Fruit fly (Drosophila melanogaster) whole organism, prepupa: ENCODE results near the gene dy.
A peak's percentile ranks its signal among the peaks of the same experiment; 100 is the strongest.

Source experiments
- Blimp-1 ChIP-seq: fragments of 200-800 bp; sonication (Bioruptor generic); optimal IDR thresholded peaks from 3 replicates; lab custom pipeline; 2017; ENCODE audit warnings: missing biosample characterization, missing genetic modification characterization, mild to moderate bottlenecking, moderate library complexity, missing genetic modification reagents
- CG10631 ChIP-seq: fragments of 200-800 bp; sonication (Bioruptor generic); optimal IDR thresholded peaks from 2 replicates; lab custom pipeline; 2016; ENCODE audit warnings: missing biosample characterization, missing genetic modification characterization
- CG10669 ChIP-seq: fragments of 200-800 bp; sonication (Bioruptor generic); optimal IDR thresholded peaks from 3 replicates; lab custom pipeline; 2018; ENCODE audit warnings: missing biosample characterization, mild to moderate bottlenecking, missing genetic modification characterization, moderate library complexity
- CG11762 ChIP-seq: fragments of 200-800 bp; sonication (Bioruptor generic); optimal IDR thresholded peaks from 3 replicates; lab custom pipeline; 2016; ENCODE audit warnings: missing biosample characterization, missing genetic modification characterization; ENCODE audit not compliant: insufficient read depth
- CG16779 ChIP-seq: fragments of 200-800 bp; sonication (Bioruptor generic); optimal IDR thresholded peaks from 3 replicates; lab custom pipeline; 2017; ENCODE audit warnings: missing biosample characterization, mild to moderate bottlenecking, missing genetic modification characterization
- CG32006 ChIP-seq: fragments of 200-800 bp; sonication (Bioruptor generic); optimal IDR thresholded peaks from 3 replicates; lab custom pipeline; 2017; ENCODE audit warnings: missing biosample characterization, mild to moderate bottlenecking, missing genetic modification characterization
- CG34406 ChIP-seq: fragments of 200-800 bp; sonication (Bioruptor generic); optimal IDR thresholded peaks from 3 replicates; lab custom pipeline; 2016; ENCODE audit warnings: missing biosample characterization, missing genetic modification characterization
- CG3919 ChIP-seq: fragments of 200-800 bp; sonication (Bioruptor generic); optimal IDR thresholded peaks from 3 replicates; lab custom pipeline; 2016; ENCODE audit warnings: missing biosample characterization, missing genetic modification characterization
- CG4318 ChIP-seq: fragments of 200-800 bp; sonication (Bioruptor generic); optimal IDR thresholded peaks from 3 replicates; lab custom pipeline; 2017; ENCODE audit warnings: missing biosample characterization, mild to moderate bottlenecking, missing genetic modification characterization
- CG6163 ChIP-seq: fragments of 200-800 bp; sonication (Bioruptor generic); IDR thresholded peaks from 3 replicates; pipeline ENCODE4 v1.3.6; 2022; ENCODE audit warnings: missing biosample characterization, missing genetic modification characterization
- CG6276 ChIP-seq: fragments of 200-800 bp; sonication (Bioruptor generic); optimal IDR thresholded peaks from 2 replicates; lab custom pipeline; 2017; ENCODE audit warnings: missing biosample characterization, mild to moderate bottlenecking, missing genetic modification characterization
- CG6808 ChIP-seq: fragments of 200-800 bp; sonication (Bioruptor generic); optimal IDR thresholded peaks from 3 replicates; lab custom pipeline; 2017; ENCODE audit warnings: missing biosample characterization, missing genetic modification characterization, mild to moderate bottlenecking, moderate library complexity, missing genetic modification reagents
- CG7368 ChIP-seq: fragments of 200-800 bp; sonication (Bioruptor generic); optimal IDR thresholded peaks from 3 replicates; lab custom pipeline; 2016; ENCODE audit warnings: missing biosample characterization, missing genetic modification characterization
- CG8119 ChIP-seq: fragments of 200-800 bp; sonication (Bioruptor generic); IDR thresholded peaks from 3 replicates; pipeline ENCODE4 v1.3.6; 2022; ENCODE audit warnings: missing biosample characterization, missing genetic modification characterization
- CG8632 ChIP-seq: fragments of 200-800 bp; sonication (Bioruptor generic); optimal IDR thresholded peaks from 3 replicates; lab custom pipeline; 2016; ENCODE audit warnings: missing biosample characterization, missing genetic modification characterization
- Eip78C ChIP-seq: fragments of 200-800 bp; sonication (Bioruptor generic); peaks from one replicate; lab custom pipeline; 2016; ENCODE audit warnings: missing biosample characterization, missing genetic modification characterization
- Eip93F ChIP-seq: fragments of 200-800 bp; sonication (Bioruptor generic); optimal IDR thresholded peaks from 2 replicates; lab custom pipeline; 2016; ENCODE audit warnings: missing biosample characterization, mild to moderate bottlenecking, missing genetic modification characterization
- Ets21C ChIP-seq: fragments of 200-800 bp; sonication (Bioruptor generic); optimal IDR thresholded peaks from 3 replicates; lab custom pipeline; 2016; ENCODE audit warnings: missing biosample characterization, missing genetic modification characterization
- Ets96B ChIP-seq: fragments of 200-800 bp; optimal IDR thresholded peaks from 2 replicates; lab custom pipeline; 2019; ENCODE audit warnings: missing biosample characterization, mild to moderate bottlenecking, missing genetic modification characterization, moderate library complexity
- Hr38 ChIP-seq: sonication (Bioruptor generic); optimal IDR thresholded peaks from 2 replicates; lab custom pipeline; 2016; ENCODE audit warnings: missing biosample characterization, missing genetic modification characterization
- Hr39 ChIP-seq: fragments of 200-800 bp; sonication (Bioruptor generic); optimal IDR thresholded peaks from 2 replicates; lab custom pipeline; 2016; ENCODE audit warnings: missing biosample characterization, missing genetic modification characterization
- Hr4 ChIP-seq: fragments of 200-800 bp; sonication (Bioruptor generic); optimal IDR thresholded peaks from 3 replicates; lab custom pipeline; 2016; ENCODE audit warnings: missing biosample characterization, missing genetic modification characterization
- Met ChIP-seq: fragments of 200-800 bp; sonication (Bioruptor generic); optimal IDR thresholded peaks from 3 replicates; lab custom pipeline; 2016; ENCODE audit warnings: missing biosample characterization, missing genetic modification characterization
- OdsH ChIP-seq: fragments of 200-800 bp; sonication (Bioruptor generic); optimal IDR thresholded peaks from 3 replicates; lab custom pipeline; 2016; ENCODE audit warnings: missing biosample characterization, missing genetic modification characterization
- Smox ChIP-seq: fragments of 200-800 bp; sonication (Bioruptor generic); optimal IDR thresholded peaks from 3 replicates; lab custom pipeline; 2016; ENCODE audit warnings: missing biosample characterization, missing genetic modification characterization
- Sox14 ChIP-seq: fragments of 200-800 bp; sonication (Bioruptor generic); optimal IDR thresholded peaks from 3 replicates; lab custom pipeline; 2016; ENCODE audit warnings: missing biosample characterization, missing genetic modification characterization
- achi ChIP-seq: fragments of 200-800 bp; sonication (Bioruptor generic); optimal IDR thresholded peaks from 3 replicates; lab custom pipeline; 2016; ENCODE audit warnings: missing biosample characterization, missing genetic modification characterization
- cyc ChIP-seq: fragments of 200-800 bp; sonication (Bioruptor generic); optimal IDR thresholded peaks from 3 replicates; lab custom pipeline; 2016; ENCODE audit warnings: missing biosample characterization, missing genetic modification characterization
- dac ChIP-seq: fragments of 200-800 bp; sonication (Bioruptor generic); optimal IDR thresholded peaks from 2 replicates; lab custom pipeline; 2017; ENCODE audit warnings: missing biosample characterization, mild to moderate bottlenecking, missing genetic modification characterization
- eg ChIP-seq: fragments of 200-800 bp; sonication (Bioruptor generic); IDR thresholded peaks from 3 replicates; pipeline ENCODE4 v1.3.6; 2022; ENCODE audit warnings: missing biosample characterization, missing genetic modification characterization
- esn ChIP-seq: fragments of 200-800 bp; sonication (Bioruptor generic); optimal IDR thresholded peaks from 2 replicates; lab custom pipeline; 2016; ENCODE audit warnings: missing biosample characterization, mild to moderate bottlenecking, missing genetic modification characterization, moderate library complexity
- fkh ChIP-seq: fragments of 200-800 bp; sonication (Bioruptor generic); optimal IDR thresholded peaks from 3 replicates; lab custom pipeline; 2017; ENCODE audit warnings: missing biosample characterization, mild to moderate bottlenecking, missing genetic modification characterization, moderate library complexity
- lz ChIP-seq: fragments of 200-800 bp; sonication (Bioruptor generic); optimal IDR thresholded peaks from 3 replicates; lab custom pipeline; 2016; ENCODE audit warnings: missing biosample characterization, missing genetic modification characterization
- spab ChIP-seq: fragments of 200-800 bp; sonication (Bioruptor generic); optimal IDR thresholded peaks from 2 replicates; lab custom pipeline; 2017; ENCODE audit warnings: missing biosample characterization, mild to moderate bottlenecking, missing genetic modification characterization, missing genetic modification reagents
- ss ChIP-seq, 2 experiments: fragments of 200-800 bp; sonication (Bioruptor generic); optimal IDR thresholded peaks; 2 replicates in 1 of 2; 3 replicates in 1 of 2; lab custom pipeline; 2017 to 2018; ENCODE audit warnings: mild to moderate bottlenecking in 2 of 2, missing biosample characterization in 2 of 2, missing genetic modification characterization in 2 of 2, moderate library complexity in 1 of 2
- svp ChIP-seq: fragments of 200-800 bp; sonication (Bioruptor generic); peaks from one replicate; lab custom pipeline; 2016; ENCODE audit warnings: missing biosample characterization, missing genetic modification characterization
- topi ChIP-seq: fragments of 200-800 bp; sonication (Bioruptor generic); optimal IDR thresholded peaks from 3 replicates; lab custom pipeline; 2016; ENCODE audit warnings: missing biosample characterization, missing genetic modification characterization
- vri ChIP-seq: fragments of 200-800 bp; sonication (Bioruptor generic); optimal IDR thresholded peaks from 3 replicates; lab custom pipeline; 2016; ENCODE audit warnings: missing biosample characterization, mild to moderate bottlenecking, missing genetic modification characterization

The dy gene

dm6 chrX:11816434-11816948, 37.9 kb upstream of the dy start, which contains the start of the genes CG1578 and rudhira (continued):
- no peak for TF ChIP-seq esn (GFP tag; lab: Kevin White, UChicago)
- no peak for TF ChIP-seq CG6276 (GFP tag; lab: Kevin White, UChicago)
- TF ChIP-seq Hr4 (GFP tag; lab: Kevin White, UChicago) = no peak
- no peak for TF ChIP-seq spab (GFP tag; lab: Kevin White, UChicago)
- TF ChIP-seq CG32006 (GFP tag; lab: Kevin White, UChicago) = no peak
- TF ChIP-seq CG16779 (tag; lab: Kevin White, UChicago) = no peak
- no peak for TF ChIP-seq Sox14
- no peak for TF ChIP-seq CG10631
- TF ChIP-seq cyc (GFP tag; lab: Kevin White, UChicago) = no peak
- no peak for TF ChIP-seq CG10669
- TF ChIP-seq CG4318 = no peak
- TF ChIP-seq CG7368 (GFP tag; lab: Kevin White, UChicago) = no peak
- TF ChIP-seq CG8119 (GFP tag; lab: Robert Waterston, UW) = no peak
- TF ChIP-seq achi (GFP tag; lab: Kevin White, UChicago) = no peak
- TF ChIP-seq, all 60 proteins: peak for 6

- TF ChIP-seq Hr39 (GFP tag; lab: Kevin White, UChicago) (no peak), Eip78C (GFP tag; lab: Kevin White, UChicago) (peak; percentile 39), CG4318 (no peak), Smox (GFP tag; lab: Kevin White, UChicago) (no peak), svp (peak; percentile 66), CG34406 (GFP tag; lab: Kevin White, UChicago) (no peak), CG8632 (no peak), Met (GFP tag; lab: Kevin White, UChicago) (no peak), dac (GFP tag; lab: Kevin White, UChicago) (no peak), vri (GFP tag; lab: Kevin White, UChicago) (no peak), Hr38 (GFP tag; lab: Kevin White, UChicago) (no peak), fkh (peak; percentile 15), lz (GFP tag; lab: Kevin White, UChicago) (no peak), CG6163 (GFP tag; lab: Robert Waterston, UW) (no peak), CG6276 (GFP tag; lab: Kevin White, UChicago) (no peak), Eip93F (GFP tag; lab: Kevin White, UChicago) (no peak), Ets21C (GFP tag; lab: Kevin White, UChicago) (no peak), Hr4 (GFP tag; lab: Kevin White, UChicago) (no peak), CG8119 (GFP tag; lab: Robert Waterston, UW) (no peak), topi (GFP tag; lab: Kevin White, UChicago) (no peak), CG11762 (GFP tag; lab: Kevin White, UChicago) (no peak), CG6808 (GFP tag; lab: Kevin White, UChicago) (no peak), Blimp-1 (GFP tag; lab: Kevin White, UChicago) (peak; percentile 92), Ets96B (tag; lab: Kevin White, UChicago) (no peak), eg (GFP tag; lab: Robert Waterston, UW) (0 out of 3 replicates have a peak, but pooled peaks have one; percentile 31), CG3919 (GFP tag; lab: Kevin White, UChicago) (no peak)
Measured at dm6 chrX:11815356-11816270, 37.0 kb upstream of the dy start.

- peak; percentile 24 for TF ChIP-seq vri (GFP tag; lab: Kevin White, UChicago)
- TF ChIP-seq svp = peak; percentile 97
- peak; percentile 51 for TF ChIP-seq Eip78C (GFP tag; lab: Kevin White, UChicago)
- TF ChIP-seq CG32006 (GFP tag; lab: Kevin White, UChicago) = peak; percentile 24
- TF ChIP-seq ss (GFP tag; optimal IDR thresholded peaks at IDR 0.05; lab: Kevin White, UChicago) = peak in 1 of 2 experiments; percentile 44
- TF ChIP-seq OdsH = peak; percentile 5
- TF ChIP-seq CG34406 (GFP tag; lab: Kevin White, UChicago) = no peak
- no peak for TF ChIP-seq spab (GFP tag; lab: Kevin White, UChicago)
Measured at dm6 chrX:11813721-11814161, 35.2 kb upstream of the dy start.
